Worm (Caenorhabditis elegans): ENCODE data around the gene K05F1.14.

The K05F1.14 gene

DNA sequence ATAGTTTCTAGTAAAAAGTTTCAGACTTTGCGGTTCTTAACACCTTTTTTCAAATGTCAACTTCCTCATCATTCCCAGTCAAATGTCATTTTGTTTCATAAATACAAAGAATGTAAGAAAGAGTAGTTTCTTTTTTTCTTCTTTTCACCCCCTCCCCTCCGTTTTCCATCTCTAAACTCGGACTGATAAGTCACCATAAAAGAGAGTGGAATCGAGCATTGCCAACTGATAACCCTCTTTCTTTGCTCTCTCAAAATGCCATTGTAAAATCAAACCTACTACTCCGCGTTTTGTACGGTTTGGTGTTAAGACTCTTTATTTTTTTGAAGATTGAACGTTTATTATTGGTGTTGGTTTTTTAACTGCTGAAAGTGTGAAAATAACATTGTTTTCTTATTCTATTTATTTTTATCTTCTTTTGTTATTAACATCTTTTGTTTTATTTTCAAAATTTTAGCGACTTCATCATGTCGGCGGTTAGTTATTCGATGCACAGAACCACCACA, 42.6 kb downstream of the K05F1.14 start, which contains the start of gene ifb-2:
ifb-2 (plus strand) TSS at position 456 of the 506 bp plus-strand sequence.
- TF ChIP-seq lin-35 (GFP tag; optimal IDR thresholded peaks at IDR 0.05) = peak in 1 of 2 experiments; percentile 15
- TF ChIP-seq lin-39 (tag; optimal IDR thresholded peaks at IDR 0.05) = no peak
- peak; percentile 90 for TF ChIP-seq elt-2 (tag; optimal IDR thresholded peaks at IDR 0.05)

DNA sequence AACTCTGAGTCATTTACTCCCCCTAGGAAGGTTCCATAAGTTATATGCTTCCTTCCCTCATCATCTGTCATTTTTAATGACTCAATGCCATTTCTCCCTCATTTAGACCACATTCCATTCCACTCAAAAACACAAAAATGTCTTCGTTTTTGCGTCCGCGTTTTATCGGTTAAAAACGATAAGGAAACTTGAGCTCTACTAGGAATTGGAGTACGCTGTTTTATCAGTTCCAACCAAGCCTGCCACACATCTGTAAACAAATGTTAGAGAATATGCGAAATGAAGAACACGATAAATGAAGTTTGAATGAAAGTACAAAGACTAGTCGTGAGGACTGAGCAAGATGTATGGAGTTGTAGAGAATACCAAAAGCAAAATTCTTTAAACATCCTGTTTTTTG, 44.0 kb downstream of the K05F1.14 start:
- TF ChIP-seq alr-1 (tag; optimal IDR thresholded peaks at IDR 0.05; ENCODE audit: borderline replicate concordance) = no peak
- peak; percentile 47 for TF ChIP-seq jun-1 (tag; optimal IDR thresholded peaks at IDR 0.05)
- no peak for TF ChIP-seq unc-30 (tag; optimal IDR thresholded peaks at IDR 0.05)
- peak; percentile 4 for TF ChIP-seq nhr-71 (tag; optimal IDR thresholded peaks at IDR 0.05)
- no peak for TF ChIP-seq ztf-11 (tag; optimal IDR thresholded peaks at IDR 0.05)
- no peak for TF ChIP-seq ceh-8 (GFP tag; optimal IDR thresholded peaks at IDR 0.05)
- peak; percentile 3 for TF ChIP-seq nhr-20 (tag; optimal IDR thresholded peaks at IDR 0.05)
- peak in 1 of 2 experiments; percentile 12 for TF ChIP-seq lin-35 (GFP tag; optimal IDR thresholded peaks at IDR 0.05)
- peak; percentile 99 for TF ChIP-seq elt-2 (tag; optimal IDR thresholded peaks at IDR 0.05)
- peak; percentile 24 for TF ChIP-seq lin-14 (GFP tag; optimal IDR thresholded peaks at IDR 0.05)
- TF ChIP-seq lin-15B (tag; optimal IDR thresholded peaks at IDR 0.05) = no peak
- no peak for TF ChIP-seq ama-1 (optimal IDR thresholded peaks at IDR 0.05)
- TF ChIP-seq tlp-1 (tag; optimal IDR thresholded peaks at IDR 0.05) = peak; percentile 65
- TF ChIP-seq sup-37 (GFP tag; optimal IDR thresholded peaks at IDR 0.05) = no peak
- peak; percentile 90 for TF ChIP-seq pqm-1 (tag; optimal IDR thresholded peaks at IDR 0.05)

DNA sequence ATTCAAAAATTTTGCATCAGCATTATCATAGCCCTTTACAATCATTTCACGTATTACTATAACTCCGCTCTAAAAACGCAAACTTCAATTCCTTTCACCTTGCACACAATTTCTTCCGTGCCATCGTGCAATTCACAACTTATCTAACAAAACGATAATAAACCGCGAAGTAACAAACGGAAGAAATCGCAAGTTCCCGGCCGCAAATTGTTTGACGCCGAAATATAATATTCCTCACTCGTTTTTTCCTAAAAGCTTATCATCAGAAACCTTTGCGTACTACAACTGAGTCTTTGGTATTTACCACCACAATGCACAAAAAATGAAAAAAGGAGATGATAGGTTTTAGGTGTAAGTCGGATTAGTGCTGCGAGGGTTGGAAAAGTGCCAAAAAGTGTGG, 45.1 kb downstream of the K05F1.14 start:
- TF ChIP-seq elt-2 (tag; optimal IDR thresholded peaks at IDR 0.05) (peak; percentile 96), unc-98 (GFP tag; IDR thresholded peaks at IDR 0.05) (no peak), ceh-8 (GFP tag; optimal IDR thresholded peaks at IDR 0.05) (no peak), lin-35 (GFP tag; optimal IDR thresholded peaks at IDR 0.05) (peak in 1 of 2 experiments; percentile 24), fkh-4 (tag; optimal IDR thresholded peaks at IDR 0.05; ENCODE audit: borderline replicate concordance) (no peak), hlh-17 (GFP tag; optimal IDR thresholded peaks at IDR 0.05; ENCODE audit: borderline replicate concordance) (no peak), hpl-2 (GFP tag; optimal IDR thresholded peaks at IDR 0.05) (no peak), jun-1 (tag; optimal IDR thresholded peaks at IDR 0.05) (peak; percentile 0)

DNA sequence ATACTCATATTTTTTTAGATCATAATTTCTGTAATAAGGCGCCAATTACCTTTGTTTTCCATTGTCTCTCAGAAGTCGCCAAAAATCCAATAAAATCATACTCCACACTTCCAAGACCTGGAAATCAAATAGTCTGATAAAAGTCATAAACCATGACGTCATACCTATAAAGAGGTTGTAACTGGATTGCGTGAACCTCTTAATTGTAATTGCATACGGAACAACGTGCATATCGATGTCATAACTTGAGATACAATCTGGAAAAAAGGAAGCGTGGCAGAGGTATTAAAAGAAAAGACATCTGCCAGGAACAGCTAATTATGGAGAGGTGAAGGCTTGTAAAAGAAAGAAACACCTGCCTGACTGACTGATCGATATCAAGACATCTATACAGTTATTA, 47.3 kb downstream of the K05F1.14 start, which contains the start of gene F10C1.9:
F10C1.9 (minus strand) TSS at position 197 of the 400 bp plus-strand sequence.
- TF ChIP-seq hpl-2 (GFP tag; optimal IDR thresholded peaks at IDR 0.05) (no peak), elt-2 (tag; optimal IDR thresholded peaks at IDR 0.05) (peak; percentile 0), nhr-237 (tag; optimal IDR thresholded peaks at IDR 0.05) (no peak), fkh-10 (GFP tag; optimal IDR thresholded peaks at IDR 0.05) (no peak), unc-30 (tag; optimal IDR thresholded peaks at IDR 0.05) (no peak), lir-3 (tag; optimal IDR thresholded peaks at IDR 0.05; ENCODE audit: poor library complexity) (no peak), lin-39 (tag; optimal IDR thresholded peaks at IDR 0.05) (no peak)

DNA sequence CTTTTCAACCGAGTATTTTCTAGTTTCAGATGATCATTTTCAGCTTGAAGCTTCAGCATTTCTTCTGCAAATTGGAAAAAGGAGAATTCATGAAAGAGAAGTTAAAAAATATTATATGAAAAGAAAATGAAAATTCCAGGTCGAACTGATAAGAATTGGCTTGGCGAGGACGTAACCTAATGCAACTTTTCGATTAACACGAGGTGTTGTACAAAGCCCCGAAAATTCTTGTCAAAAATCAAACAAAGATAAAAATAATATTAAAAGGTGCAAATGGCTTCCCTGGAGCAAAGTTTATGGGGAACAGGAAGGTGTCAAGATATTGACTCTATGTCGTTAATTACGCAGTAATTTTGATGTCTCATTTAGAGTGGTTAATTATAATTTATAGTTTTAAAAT, 48.0 kb downstream of the K05F1.14 start:
- TF ChIP-seq elt-2 (tag; optimal IDR thresholded peaks at IDR 0.05) (peak; percentile 91), unc-62 (GFP tag; optimal IDR thresholded peaks at IDR 0.05) (no peak)

DNA sequence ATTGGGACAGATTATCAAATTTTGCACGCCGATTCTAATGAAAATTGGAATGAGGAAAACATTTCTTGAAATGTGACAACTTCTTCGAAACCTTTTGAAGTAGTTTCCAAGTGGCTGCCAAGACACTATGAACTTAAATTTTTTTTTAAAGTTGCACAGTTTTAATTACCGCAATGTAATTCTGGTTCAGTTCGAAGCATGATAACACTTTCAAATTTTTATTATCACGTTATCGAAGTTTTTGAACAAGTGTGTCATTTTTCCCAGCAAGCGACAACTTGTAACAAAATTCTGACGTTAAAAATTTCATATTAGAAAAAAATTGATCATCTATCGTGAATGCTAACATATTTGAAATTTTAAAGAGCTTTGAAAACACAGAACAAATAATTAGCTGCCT, 49.6 kb downstream of the K05F1.14 start:
- TF ChIP-seq alr-1 (tag; optimal IDR thresholded peaks at IDR 0.05; ENCODE audit: borderline replicate concordance) (no peak), tlp-1 (tag; optimal IDR thresholded peaks at IDR 0.05) (no peak), unc-30 (tag; optimal IDR thresholded peaks at IDR 0.05) (no peak), ztf-11 (tag; optimal IDR thresholded peaks at IDR 0.05) (no peak), pax-3 (tag; optimal IDR thresholded peaks at IDR 0.05) (no peak), unc-98 (GFP tag; IDR thresholded peaks at IDR 0.05) (no peak), fkh-10 (GFP tag; optimal IDR thresholded peaks at IDR 0.05) (no peak)

Data from whole organism, L1 larva.